Worm (Caenorhabditis elegans): ENCODE measurements around the gene srz-23.

Gene srz-23

ce11 chrIV:3444614-3445013, 8.8 kb upstream of the srz-23 start, which contains the start of gene F58E2.5:
TSS of gene F58E2.5 (plus strand) at chrIV:3444914.
- TF ChIP-seq arid-1 (GFP tag; conservative IDR thresholded peaks at IDR 0.05) (no peak), dpl-1 (GFP tag; optimal IDR thresholded peaks at IDR 0.05) (no peak), skn-1 (tag; optimal IDR thresholded peaks at IDR 0.05) (no peak), ceh-44 (GFP tag; IDR thresholded peaks at IDR 0.05) (no peak), hlh-30 (tag; optimal IDR thresholded peaks at IDR 0.05; ENCODE audit: insufficient read depth) (no peak)

ce11 chrIV:3447350-3447749, 6.1 kb upstream of the srz-23 start:
- TF ChIP-seq unc-62 (GFP tag; optimal IDR thresholded peaks at IDR 0.05 in 1 of 2) (peak in 1 of 2 experiments; percentile 95), unc-62 (tag; optimal IDR thresholded peaks at IDR 0.05) (no peak), ztf-7 (tag; optimal IDR thresholded peaks at IDR 0.05) (no peak), aha-1 (tag) (peak; percentile 18), nhr-237 (tag; optimal IDR thresholded peaks at IDR 0.05) (no peak), lsy-2 (tag; optimal IDR thresholded peaks at IDR 0.05) (no peak), F10B5.3 (tag; optimal IDR thresholded peaks at IDR 0.05) (no peak), egl-43 (GFP tag; IDR thresholded peaks at IDR 0.05) (no peak)

DNA sequence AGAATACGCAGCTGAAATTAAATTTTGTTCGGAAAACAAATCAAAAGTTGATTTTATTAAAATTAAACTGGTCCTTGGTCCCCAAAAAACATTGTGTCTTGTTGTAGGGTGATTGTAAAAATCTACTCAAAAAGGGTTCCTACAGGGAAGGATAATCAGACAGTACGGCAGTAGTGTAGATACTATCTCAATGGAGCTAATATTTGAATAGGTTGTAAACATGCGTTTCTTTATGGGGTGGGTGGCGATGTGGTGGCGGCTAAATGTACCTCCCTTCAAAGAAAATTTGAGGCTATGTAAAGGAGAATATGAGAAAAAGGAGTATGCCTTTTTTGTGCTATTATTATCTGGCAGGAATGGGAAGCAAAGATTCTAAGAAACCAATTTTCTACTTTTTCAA, 892 bp upstream of the srz-23 start:
- TF ChIP-seq F49E8.2 (tag; optimal IDR thresholded peaks at IDR 0.05; ENCODE audit: borderline replicate concordance) (no peak), aha-1 (tag) (peak; percentile 57), fos-1 (tag; optimal IDR thresholded peaks at IDR 0.05) (no peak), unc-62 (GFP tag; optimal IDR thresholded peaks at IDR 0.05 in 1 of 2) (peak in 1 of 2 experiments; percentile 88), unc-62 (tag; optimal IDR thresholded peaks at IDR 0.05) (no peak), ctbp-1 (GFP tag; IDR thresholded peaks at IDR 0.05) (no peak), dmd-6 (GFP tag; IDR thresholded peaks at IDR 0.05) (no peak), aly-2 (tag; optimal IDR thresholded peaks at IDR 0.05) (no peak)

DNA sequence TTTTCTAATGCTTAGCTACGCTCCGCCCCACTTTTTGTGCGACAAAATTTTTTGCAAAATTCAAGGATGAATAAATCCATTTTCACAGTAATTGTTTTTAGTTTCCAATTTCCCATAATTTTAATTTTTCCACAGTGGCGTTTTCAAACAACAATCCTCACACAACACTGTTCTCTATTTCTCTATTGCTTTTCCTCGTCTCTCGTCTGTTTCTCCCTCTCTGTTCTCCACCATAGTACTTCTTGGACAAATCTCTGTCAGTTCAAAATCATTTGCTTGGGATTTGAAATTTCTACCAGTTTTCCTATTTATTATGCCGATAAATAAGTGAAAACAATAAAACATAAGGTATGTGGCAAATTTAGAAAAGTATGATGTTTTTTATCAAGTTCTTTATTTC, 9.8 kb downstream of the srz-23 start, which contains the start of gene F58E2.4:
F58E2.4 (plus strand) TSS at position 134 of the 400 bp plus-strand sequence.
- no peak for TF ChIP-seq T20F7.1 (GFP tag; optimal IDR thresholded peaks at IDR 0.05)
- TF ChIP-seq aha-1 (tag), result peak; percentile 19

- TF ChIP-seq nhr-102 (tag; optimal IDR thresholded peaks at IDR 0.05), result no peak
- no peak for TF ChIP-seq ceh-44 (GFP tag; IDR thresholded peaks at IDR 0.05)
- no peak for TF ChIP-seq saeg-2 (GFP tag; IDR thresholded peaks at IDR 0.05)
- no peak for TF ChIP-seq hmg-1.1 (GFP tag; IDR thresholded peaks at IDR 0.05)
- TF ChIP-seq tag-97 (GFP tag; IDR thresholded peaks at IDR 0.05), result no peak
- no peak for TF ChIP-seq set-16 (GFP tag; IDR thresholded peaks at IDR 0.05)
- no peak for TF ChIP-seq ztf-7 (tag; optimal IDR thresholded peaks at IDR 0.05)
- TF ChIP-seq Y105C5A.15 (GFP tag; IDR thresholded peaks at IDR 0.05), result no peak
- TF ChIP-seq arid-1 (GFP tag; conservative IDR thresholded peaks at IDR 0.05), result no peak
- TF ChIP-seq ceh-28 (tag; optimal IDR thresholded peaks at IDR 0.05), result no peak
- TF ChIP-seq gei-8 (GFP tag; optimal IDR thresholded peaks at IDR 0.05), result no peak
These were observed 13.7 kb downstream of the srz-23 start, which contains the start of gene F58E2.3 for ce11 chrIV:3467128-3467527. TSS of gene F58E2.3 (plus strand) at chrIV:3467428.

DNA sequence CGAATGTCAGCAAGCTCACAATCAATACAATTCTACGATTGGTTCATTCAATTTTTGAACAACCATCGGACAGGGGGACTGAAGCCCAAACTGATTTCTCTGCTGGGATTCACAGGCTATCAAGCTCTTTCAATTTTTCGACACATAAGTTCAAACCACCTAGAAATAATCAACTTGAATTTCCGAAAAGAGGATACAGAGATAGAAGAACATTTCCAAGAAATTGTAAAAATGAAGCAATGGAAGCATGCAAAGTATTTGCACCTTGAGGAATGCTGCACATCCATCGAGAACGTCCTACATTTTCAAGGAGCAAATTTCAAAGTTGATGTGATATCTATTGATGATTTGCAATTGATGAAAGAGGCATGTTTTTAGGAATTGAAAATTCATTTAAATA, 14.3 kb downstream of the srz-23 start:
- TF ChIP-seq jun-1 (tag; optimal IDR thresholded peaks at IDR 0.05), result no peak
- TF ChIP-seq nhr-42 (GFP tag; IDR thresholded peaks at IDR 0.05), result no peak
- peak in 1 of 2 experiments; percentile 91 for TF ChIP-seq unc-62 (GFP tag; optimal IDR thresholded peaks at IDR 0.05 in 1 of 2)
- TF ChIP-seq unc-62 (tag; optimal IDR thresholded peaks at IDR 0.05), result no peak

ce11 chrIV:3469742-3470141, 16.3 kb downstream of the srz-23 start, which contains the start of gene F58E2.2:
TSS of gene F58E2.2 (plus strand) at chrIV:3470042.
- TF ChIP-seq nhr-111 (GFP tag; optimal IDR thresholded peaks at IDR 0.05), result no peak
- TF ChIP-seq zag-1 (tag; optimal IDR thresholded peaks at IDR 0.05), result no peak
- TF ChIP-seq Y105C5A.15 (GFP tag; IDR thresholded peaks at IDR 0.05), result no peak
- no peak for TF ChIP-seq lir-3 (tag; optimal IDR thresholded peaks at IDR 0.05)

All from whole organism, L4 larva.